Worm (Caenorhabditis elegans) whole organism, midembryonic: ENCODE data around the gene F10C1.8.

Experiments used
- cog-1 ChIP-seq: sonication (generic microtip); optimal IDR thresholded peaks from 2 replicates; lab custom pipeline; 2016; ENCODE audit warnings: missing genetic modification characterization, missing compliant biosample characterization
- flt-1 ChIP-seq: fragments of 200-800 bp; sonication (Bioruptor generic); IDR thresholded peaks from 2 replicates; pipeline ENCODE4 v1.3.6; 2022; ENCODE audit warnings: missing genetic modification characterization, missing compliant biosample characterization
- klf-2 ChIP-seq: fragments of 200-800 bp; sonication (Bioruptor generic); conservative IDR thresholded peaks from 2 replicates; pipeline ENCODE4 v1.3.6; 2022; ENCODE audit warnings: missing genetic modification reagents, missing genetic modification characterization, missing compliant biosample characterization
- med-1 ChIP-seq: sonication (generic microtip); optimal IDR thresholded peaks from 2 replicates; lab custom pipeline; 2017; ENCODE audit warnings: missing genetic modification characterization, mild to moderate bottlenecking, missing compliant biosample characterization, antibody characterized with exemption, missing genetic modification reagents; ENCODE audit not compliant: insufficient read depth
- tab-1 ChIP-seq: fragments of 200-800 bp; sonication (Bioruptor generic); IDR thresholded peaks from 2 replicates; pipeline ENCODE4 v1.3.6; 2022; ENCODE audit warnings: missing genetic modification characterization, missing compliant biosample characterization
- ztf-23 ChIP-seq: fragments of 200-800 bp; sonication (Bioruptor generic); IDR thresholded peaks from 2 replicates; pipeline ENCODE4 v1.3.6; 2022; ENCODE audit warnings: missing genetic modification reagents, missing genetic modification characterization, missing compliant biosample characterization
- ztf-29 ChIP-seq: fragments of 200-800 bp; sonication (Bioruptor generic); IDR thresholded peaks from 2 replicates; pipeline ENCODE4 v1.3.6; 2022; ENCODE audit warnings: missing genetic modification reagents, missing genetic modification characterization, missing compliant biosample characterization

DNA sequence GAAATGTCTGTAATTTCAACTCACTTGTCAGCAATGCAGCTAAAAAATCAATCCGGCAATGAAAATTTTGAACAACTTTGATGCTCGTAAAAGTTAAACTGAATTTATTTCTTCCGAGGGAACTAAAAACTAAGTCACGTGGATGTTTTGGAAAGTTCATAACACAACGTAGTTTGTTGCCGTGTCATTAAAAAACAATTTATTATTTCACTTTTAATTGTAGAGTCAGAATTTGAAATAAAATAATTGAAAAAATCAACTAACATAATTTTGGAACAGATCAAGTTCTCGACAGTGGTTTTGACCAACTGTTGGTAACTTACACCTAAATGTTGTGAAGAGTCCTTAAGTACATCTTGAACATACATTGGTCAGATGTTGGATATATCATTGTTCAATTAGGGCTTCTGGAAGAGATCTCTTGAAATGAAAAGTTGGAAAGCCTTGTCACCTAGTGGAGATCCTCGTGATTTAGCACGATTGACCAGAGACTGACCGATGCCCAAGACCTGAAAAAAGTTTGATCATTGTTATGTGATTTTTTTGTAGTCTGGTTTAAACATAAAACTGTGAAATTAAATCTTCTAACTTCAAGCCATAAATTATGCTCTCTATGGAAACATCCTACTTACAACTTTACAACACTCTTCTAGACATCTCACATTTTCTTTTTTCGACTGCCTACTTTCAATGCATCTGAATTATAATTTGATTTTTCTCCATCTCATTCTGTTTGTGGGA lies 23.8 kb upstream of the F10C1.8 start, which contains the start of the genes C18A3.7 and C18A3.11:
- no peak for TF ChIP-seq ztf-29
- TF ChIP-seq klf-2 (GFP tag; lab: Robert Waterston, UW) = no peak
- TF ChIP-seq cog-1 (tag; lab: Kevin White, UChicago) = no peak
- TF ChIP-seq flt-1 (GFP tag; lab: Robert Waterston, UW) = no peak
- TF ChIP-seq ztf-23 (GFP tag; lab: Robert Waterston, UW) = no peak
- no peak for TF ChIP-seq tab-1 (GFP tag; lab: Robert Waterston, UW)
- no peak for TF ChIP-seq med-1 (GFP tag; lab: Kevin White, UChicago)
